Worm (Caenorhabditis elegans) whole organism, L2 larva: ENCODE measurements around the gene acr-3.

Source experiments
- nhr-11 ChIP-seq: fragments of 150-350 bp; optimal IDR thresholded peaks from 2 replicates; lab custom pipeline; 2014; ENCODE audit warnings: missing biosample characterization, missing genetic modification characterization
- snpc-4 ChIP-seq: fragments of 150-350 bp; optimal IDR thresholded peaks from 2 replicates; lab custom pipeline; 2014; ENCODE audit warnings: missing biosample characterization, missing genetic modification characterization

- TF ChIP-seq snpc-4 = no peak
- no peak for TF ChIP-seq nhr-11 (tag; lab: Kevin White, UChicago)
Measured at ce11 chrX:6740983-6741365, 31.6 kb downstream of the acr-3 start.
